Worm (Caenorhabditis elegans) whole organism, L4 larva: ENCODE results near the gene F28G4.4.
A peak's percentile ranks its signal among the peaks of the same experiment; 100 is the strongest.

Experiments
- D1046.2 ChIP-seq: fragments of 200-800 bp; sonication (Bioruptor generic); IDR thresholded peaks from 2 replicates; pipeline ENCODE4 v1.3.6; 2022; ENCODE audit warnings: missing genetic modification characterization, missing compliant biosample characterization
- T26A8.4 ChIP-seq: fragments of 200-800 bp; sonication (Bioruptor generic); IDR thresholded peaks from 2 replicates; pipeline ENCODE4 v1.3.6; 2022; ENCODE audit warnings: missing genetic modification characterization, missing compliant biosample characterization
- Y48G9A.11 ChIP-seq: fragments of 200-800 bp; sonication (Bioruptor generic); IDR thresholded peaks from 2 replicates; pipeline ENCODE4 v1.3.6; 2022; ENCODE audit warnings: missing genetic modification reagents, missing genetic modification characterization, missing compliant biosample characterization
- Y5F2A.4 ChIP-seq: fragments of 200-800 bp; sonication (Bioruptor generic); optimal IDR thresholded peaks from 2 replicates; lab custom pipeline; 2018; ENCODE audit warnings: mild to moderate bottlenecking, missing genetic modification characterization, missing compliant biosample characterization
- aha-1 ChIP-seq: fragments of 150-350 bp; peaks from one replicate; lab custom pipeline; 2014; ENCODE audit warnings: missing biosample characterization, missing genetic modification characterization
- ama-1 ChIP-seq: fragments of 150-350 bp; optimal IDR thresholded peaks from 2 replicates; lab custom pipeline; 2014; ENCODE audit warnings: inconsistent platforms, mixed read lengths
- ceh-62 ChIP-seq: sonication (generic microtip); optimal IDR thresholded peaks from 2 replicates; lab custom pipeline; 2017; ENCODE audit warnings: missing biosample characterization, missing genetic modification characterization
- ctbp-1 ChIP-seq: fragments of 200-800 bp; sonication (Bioruptor generic); IDR thresholded peaks from 2 replicates; pipeline ENCODE4 v1.3.6; 2022; ENCODE audit warnings: missing genetic modification reagents, missing genetic modification characterization, missing compliant biosample characterization
- daf-12 ChIP-seq: fragments of 150-350 bp; optimal IDR thresholded peaks from 2 replicates; lab custom pipeline; 2014; ENCODE audit warnings: missing biosample characterization, missing genetic modification reagents, missing genetic modification characterization
- daf-16 ChIP-seq, 3 experiments: sonication (generic microtip); optimal IDR thresholded peaks; 2 replicates each; lab custom pipeline; 2016 to 2017; ENCODE audit warnings: missing genetic modification characterization in 3 of 3, missing genetic modification reagents in 3 of 3, mild to moderate bottlenecking in 2 of 3, missing compliant biosample characterization in 2 of 3, missing biosample characterization in 1 of 3, moderate library complexity in 1 of 3
- dmd-6 ChIP-seq: fragments of 200-800 bp; sonication (Bioruptor generic); IDR thresholded peaks from 2 replicates; pipeline ENCODE4 v1.3.6; 2022; ENCODE audit warnings: missing genetic modification reagents, missing genetic modification characterization, missing compliant biosample characterization
- dmd-9 ChIP-seq: fragments of 200-800 bp; sonication (Bioruptor generic); IDR thresholded peaks from 2 replicates; pipeline ENCODE4 v1.3.6; 2022; ENCODE audit warnings: missing genetic modification reagents, missing genetic modification characterization, missing compliant biosample characterization
- duxl-1 ChIP-seq: sonication (generic microtip); optimal IDR thresholded peaks from 2 replicates; lab custom pipeline; 2016; ENCODE audit warnings: mild to moderate bottlenecking, missing genetic modification characterization, moderate library complexity, missing compliant biosample characterization; ENCODE audit not compliant: poor library complexity
- gei-8 ChIP-seq: fragments of 200-800 bp; sonication (Bioruptor generic); optimal IDR thresholded peaks from 2 replicates; lab custom pipeline; 2018; ENCODE audit warnings: mild to moderate bottlenecking, missing genetic modification characterization, missing compliant biosample characterization
- hif-1 ChIP-seq, 2 experiments: sonication (generic microtip); optimal IDR thresholded peaks; 2 replicates each; lab custom pipeline; 2016 to 2017; ENCODE audit warnings: missing compliant biosample characterization in 2 of 2, missing genetic modification characterization in 2 of 2, missing genetic modification reagents in 2 of 2, missing genotype in 2 of 2, mild to moderate bottlenecking in 1 of 2
- hlh-30 ChIP-seq: sonication (generic microtip); optimal IDR thresholded peaks from 2 replicates; lab custom pipeline; 2017; ENCODE audit warnings: antibody characterized with exemption, mild to moderate bottlenecking, missing genetic modification characterization, missing compliant biosample characterization; ENCODE audit not compliant: insufficient read depth
- jun-1 ChIP-seq: fragments of 150-350 bp; optimal IDR thresholded peaks from 2 replicates; lab custom pipeline; 2014; ENCODE audit warnings: missing biosample characterization, missing genetic modification reagents, missing genetic modification characterization
- lin-1 ChIP-seq: fragments of 200-800 bp; sonication (Bioruptor generic); IDR thresholded peaks from 2 replicates; pipeline ENCODE4 v1.3.6; 2022; ENCODE audit warnings: missing genetic modification reagents, missing genetic modification characterization, missing compliant biosample characterization
- lin-15B ChIP-seq: fragments of 150-350 bp; sonication (generic microtip); optimal IDR thresholded peaks from 3 replicates; lab custom pipeline; 2014; ENCODE audit warnings: missing biosample characterization, missing genetic modification characterization
- lin-29 ChIP-seq: fragments of 200-800 bp; sonication (Bioruptor generic); IDR thresholded peaks from 2 replicates; pipeline ENCODE4 v1.3.6; 2022; ENCODE audit warnings: missing genetic modification reagents, missing genetic modification characterization, missing compliant biosample characterization
- mes-2 ChIP-seq: sonication (generic microtip); optimal IDR thresholded peaks from 2 replicates; lab custom pipeline; 2016; ENCODE audit warnings: missing genotype, mild to moderate bottlenecking, missing genetic modification characterization, missing compliant biosample characterization; ENCODE audit not compliant: poor library complexity, severe bottlenecking
- mxl-2 ChIP-seq: fragments of 200-800 bp; sonication (Bioruptor generic); conservative IDR thresholded peaks from 2 replicates; pipeline ENCODE4 v1.3.6; 2022; ENCODE audit warnings: missing genetic modification reagents, missing genetic modification characterization, missing compliant biosample characterization
- nhr-10 ChIP-seq: fragments of 150-350 bp; optimal IDR thresholded peaks from 2 replicates; lab custom pipeline; 2014; ENCODE audit warnings: missing biosample characterization, missing genetic modification characterization
- nhr-102 ChIP-seq: sonication (generic microtip); optimal IDR thresholded peaks from 2 replicates; lab custom pipeline; 2016; ENCODE audit warnings: mild to moderate bottlenecking, missing genetic modification characterization, moderate library complexity, missing compliant biosample characterization
- nhr-237 ChIP-seq: sonication (generic microtip); optimal IDR thresholded peaks from 2 replicates; lab custom pipeline; 2017; ENCODE audit warnings: missing biosample characterization, missing genetic modification characterization
- nhr-25 ChIP-seq: sonication (generic microtip); optimal IDR thresholded peaks from 2 replicates; lab custom pipeline; 2017; ENCODE audit warnings: missing genetic modification characterization, mild to moderate bottlenecking, missing compliant biosample characterization, antibody characterized with exemption, moderate library complexity, borderline replicate concordance; ENCODE audit not compliant: insufficient read depth
- nhr-28 ChIP-seq: fragments of 150-350 bp; optimal IDR thresholded peaks from 2 replicates; lab custom pipeline; 2014; ENCODE audit warnings: missing biosample characterization, missing genetic modification characterization
- nhr-48 ChIP-seq: sonication (generic microtip); optimal IDR thresholded peaks from 2 replicates; lab custom pipeline; 2016; ENCODE audit warnings: mild to moderate bottlenecking, missing genetic modification characterization, missing compliant biosample characterization
- nhr-6 ChIP-seq: fragments of 150-350 bp; optimal IDR thresholded peaks from 2 replicates; lab custom pipeline; 2014; ENCODE audit warnings: missing biosample characterization, missing genetic modification characterization
- saeg-2 ChIP-seq: fragments of 200-800 bp; sonication (Bioruptor generic); IDR thresholded peaks from 2 replicates; pipeline ENCODE4 v1.3.6; 2022; ENCODE audit warnings: missing genetic modification reagents, missing genetic modification characterization, missing compliant biosample characterization
- set-16 ChIP-seq: fragments of 200-800 bp; sonication (Bioruptor generic); IDR thresholded peaks from 2 replicates; pipeline ENCODE4 v1.3.6; 2022; ENCODE audit warnings: missing genetic modification reagents, missing genetic modification characterization, missing compliant biosample characterization
- snpc-1.2 ChIP-seq: fragments of 200-800 bp; sonication (Bioruptor generic); IDR thresholded peaks from 2 replicates; pipeline ENCODE4 v1.3.6; 2022; ENCODE audit warnings: missing genetic modification reagents, missing genetic modification characterization, missing compliant biosample characterization
- unc-62 ChIP-seq, 3 experiments: fragments of 150-350 bp in 1 of 3; sonication (generic microtip); optimal IDR thresholded peaks in 2 of 3; peaks in 1 of 3; 1 replicate in 1 of 3; 2 replicates in 2 of 3; lab custom pipeline; 2014 to 2017; ENCODE audit warnings: missing biosample characterization in 3 of 3, missing genetic modification characterization in 3 of 3, missing genetic modification reagents in 3 of 3, missing genotype in 1 of 3
- zag-1 ChIP-seq: fragments of 150-350 bp; optimal IDR thresholded peaks from 2 replicates; lab custom pipeline; 2014; ENCODE audit warnings: missing biosample characterization, missing genetic modification characterization
- zfp-2 ChIP-seq: sonication (generic microtip); optimal IDR thresholded peaks from 2 replicates; lab custom pipeline; 2016; ENCODE audit warnings: mild to moderate bottlenecking, missing genetic modification characterization, missing compliant biosample characterization
- zip-11 ChIP-seq: fragments of 200-800 bp; sonication (Bioruptor generic); IDR thresholded peaks from 2 replicates; pipeline ENCODE4 v1.3.6; 2022; ENCODE audit warnings: missing genetic modification characterization, missing compliant biosample characterization
- zip-2 ChIP-seq: fragments of 150-350 bp; optimal IDR thresholded peaks from 2 replicates; lab custom pipeline; 2014; ENCODE audit warnings: missing biosample characterization, missing genetic modification characterization
- ztf-11 ChIP-seq: fragments of 150-350 bp; optimal IDR thresholded peaks from 2 replicates; lab custom pipeline; 2014; ENCODE audit warnings: missing biosample characterization, missing genetic modification characterization

F28G4.4 gene

DNA sequence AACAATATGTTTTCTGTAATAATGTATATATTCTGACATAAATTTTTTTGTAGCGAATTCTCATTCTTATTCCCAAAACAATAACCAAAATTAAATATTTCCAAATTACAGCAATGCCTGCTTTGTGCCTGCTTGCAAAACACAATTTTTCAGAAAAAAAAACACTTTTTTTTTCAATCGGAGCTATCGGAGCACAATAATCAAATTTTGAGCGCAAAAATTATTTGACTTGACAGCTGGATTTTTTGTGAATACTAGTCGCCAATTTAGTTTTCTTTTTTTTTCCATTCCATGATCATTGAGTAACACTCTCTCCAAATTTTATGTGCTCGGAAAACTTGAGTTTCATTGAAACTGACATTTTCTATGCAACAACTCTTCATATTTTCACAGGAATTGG is 31.6 kb upstream of the F28G4.4 start, which contains the start of gene srh-180:
srh-180 (plus strand) TSS at position 301 of the 400 bp plus-strand sequence.
- no peak for TF ChIP-seq lin-15B (tag; lab: Kevin White, UChicago)
- no peak for TF ChIP-seq zfp-2 (tag; lab: Kevin White, UChicago)
- TF ChIP-seq gei-8, result no peak
- TF ChIP-seq unc-62 (GFP tag; optimal IDR thresholded peaks at IDR 0.05 in 1 of 2; lab: Kevin White, UChicago), result peak in 1 of 2 experiments; percentile 74
- no peak for TF ChIP-seq unc-62 (tag; optimal IDR thresholded peaks at IDR 0.05; lab: Kevin White, UChicago)
- no peak for TF ChIP-seq lin-29 (GFP tag; lab: Robert Waterston, UW)
- TF ChIP-seq lin-1 (GFP tag; lab: Robert Waterston, UW), result no peak
- TF ChIP-seq, all 104 proteins: peak for 1

DNA sequence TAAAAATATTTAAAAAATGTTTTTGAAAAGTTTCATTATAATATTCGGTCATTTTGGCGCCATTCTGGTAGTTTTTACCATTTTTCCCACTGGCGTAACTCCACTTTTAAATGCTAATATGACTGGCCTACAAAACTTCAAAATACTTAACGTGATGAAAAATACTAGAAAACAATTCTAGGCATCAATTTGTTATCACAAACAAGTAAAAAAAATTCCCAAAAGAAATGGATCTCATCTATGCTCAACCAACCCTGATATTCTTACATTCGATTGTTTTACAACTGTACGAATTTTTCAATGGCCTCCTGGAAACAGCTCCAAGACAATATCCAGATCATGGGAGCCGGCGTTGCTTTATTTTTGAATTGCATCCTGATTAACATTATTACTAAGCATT is 29.3 kb upstream of the F28G4.4 start, which contains the start of gene str-214:
str-214 (plus strand) TSS at position 301 of the 400 bp plus-strand sequence.
- TF ChIP-seq saeg-2 (no peak), nhr-25 (tag; lab: Kevin White, UChicago) (no peak), mes-2 (no peak), set-16 (GFP tag; lab: Robert Waterston, UW) (no peak), gei-8 (no peak), dmd-9 (no peak), ztf-11 (tag; lab: Kevin White, UChicago) (no peak), ctbp-1 (GFP tag; lab: Robert Waterston, UW) (no peak), nhr-48 (tag; lab: Kevin White, UChicago) (no peak), ama-1 (lab: Kevin White, UChicago) (no peak), D1046.2 (GFP tag; lab: Robert Waterston, UW) (no peak), nhr-102 (tag; lab: Kevin White, UChicago) (no peak), lin-1 (GFP tag; lab: Robert Waterston, UW) (no peak)

DNA sequence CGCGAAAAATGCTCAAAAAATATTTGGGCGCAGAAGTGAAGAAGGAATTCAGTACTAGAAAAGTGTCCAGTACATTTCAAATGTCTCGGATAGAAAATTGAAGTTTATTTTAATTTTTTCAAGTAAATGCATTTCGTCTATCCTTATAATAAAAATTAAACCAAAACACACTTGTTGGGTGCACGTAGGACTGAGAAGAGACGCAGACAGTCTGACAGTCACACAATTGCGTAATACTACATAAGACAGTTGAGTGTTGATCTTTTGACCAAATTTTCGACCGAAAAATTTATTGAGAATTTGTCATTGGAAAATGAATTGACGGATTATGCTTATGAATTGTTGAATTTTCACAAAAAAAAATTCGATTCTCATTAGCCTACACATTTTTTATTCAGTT is 23.8 kb upstream of the F28G4.4 start, which contains the start of gene oac-7:
oac-7 (plus strand) TSS at position 283 of the 400 bp plus-strand sequence.
- TF ChIP-seq hlh-30 (tag; lab: Kevin White, UChicago) (peak; percentile 37), duxl-1 (tag; lab: Kevin White, UChicago) (peak; percentile 10), unc-62 (GFP tag; optimal IDR thresholded peaks at IDR 0.05 in 1 of 2; lab: Kevin White, UChicago) (peak in 1 of 2 experiments; percentile 52), unc-62 (tag; optimal IDR thresholded peaks at IDR 0.05; lab: Kevin White, UChicago) (no peak), Y5F2A.4 (GFP tag; lab: Kevin White, UChicago) (no peak), nhr-28 (tag; lab: Kevin White, UChicago) (peak; percentile 72), hif-1 (tag; optimal IDR thresholded peaks at IDR 0.05; lab: Kevin White, UChicago) (peak in 1 of 2 experiments; percentile 50), zip-2 (tag; lab: Kevin White, UChicago) (peak; percentile 69), dmd-6 (GFP tag; lab: Robert Waterston, UW) (peak; percentile 20; the same call in 1 of the 2 replicates), daf-12 (tag; lab: Kevin White, UChicago) (no peak), D1046.2 (GFP tag; lab: Robert Waterston, UW) (no peak)

DNA sequence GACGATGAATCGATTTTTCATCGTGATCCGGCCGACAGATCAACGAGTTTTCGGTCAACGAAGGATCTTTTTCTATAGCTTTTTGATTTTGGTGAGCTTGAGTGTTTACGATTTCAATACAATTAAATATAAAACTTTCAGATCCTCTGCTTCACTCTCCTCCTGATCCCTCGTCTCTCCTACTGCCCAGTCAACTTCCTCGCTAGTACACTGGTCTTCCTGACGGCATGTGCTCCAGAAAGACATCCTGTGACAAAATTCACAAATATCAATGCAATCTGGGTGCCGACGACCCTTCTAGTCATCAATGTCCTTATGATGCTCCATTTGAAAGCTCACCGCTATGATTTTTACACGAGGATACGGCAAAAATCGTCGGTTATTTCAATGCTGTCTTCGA is 22.6 kb upstream of the F28G4.4 start:
- TF ChIP-seq T26A8.4 (GFP tag; lab: Robert Waterston, UW) (no peak), aha-1 (tag; lab: Kevin White, UChicago) (peak; percentile 93)

- TF ChIP-seq Y48G9A.11, result no peak
- no peak for TF ChIP-seq daf-16 (GFP tag; optimal IDR thresholded peaks at IDR 0.05; lab: Kevin White, UChicago)
- TF ChIP-seq daf-16 (tag; optimal IDR thresholded peaks at IDR 0.05; lab: Kevin White, UChicago), result no peak
- TF ChIP-seq nhr-10 (tag; lab: Kevin White, UChicago), result no peak
- TF ChIP-seq ceh-62 (tag; lab: Kevin White, UChicago), result no peak
- TF ChIP-seq mes-2, result no peak
- no peak for TF ChIP-seq snpc-1.2 (GFP tag; lab: Robert Waterston, UW)
- TF ChIP-seq nhr-6 (tag; lab: Kevin White, UChicago), result no peak
- no peak for TF ChIP-seq zag-1 (tag; lab: Kevin White, UChicago)
- TF ChIP-seq jun-1 (tag; lab: Kevin White, UChicago), result no peak
- TF ChIP-seq dmd-6 (GFP tag; lab: Robert Waterston, UW), result no peak
- no peak for TF ChIP-seq aha-1 (tag; lab: Kevin White, UChicago)
- no peak for TF ChIP-seq nhr-237 (tag; lab: Kevin White, UChicago)
- TF ChIP-seq ztf-11 (tag; lab: Kevin White, UChicago), result no peak
- TF ChIP-seq zip-11 (GFP tag; lab: Robert Waterston, UW), result no peak
- TF ChIP-seq lin-15B (tag; lab: Kevin White, UChicago), result no peak
- no peak for TF ChIP-seq mxl-2
- TF ChIP-seq, all 104 proteins: peak for 0
These were observed 21.6 kb upstream of the F28G4.4 start, which contains the start of gene srxa-7 for ce11 chrV:16307253-16307652. Gene srxa-7, plus strand, starts transcription at chrV:16307553.
